Worm (Caenorhabditis elegans) whole organism, L1 larva: ENCODE data around the gene smc-6.

Experiments used
- C34B4.2 ChIP-seq: sonication (generic microtip); optimal IDR thresholded peaks from 2 replicates; lab custom pipeline; 2017; ENCODE audit warnings: mild to moderate bottlenecking, missing genetic modification characterization, missing compliant biosample characterization
- ceh-82 ChIP-seq, 3 experiments: fragments of 150-350 bp in 1 of 3; sonication (generic microtip) in 2 of 3; optimal IDR thresholded peaks; 2 replicates each; lab custom pipeline; 2014 to 2017; ENCODE audit warnings: missing biosample characterization in 3 of 3, missing genetic modification characterization in 3 of 3
- egl-27 ChIP-seq, 2 experiments: fragments of 150-350 bp in 1 of 2; sonication (generic microtip); optimal IDR thresholded peaks; 3 replicates each; lab custom pipeline; 2017 to 2018; ENCODE audit warnings: missing biosample characterization in 2 of 2, missing genetic modification characterization in 2 of 2, missing genetic modification reagents in 2 of 2
- ets-5 ChIP-seq: fragments of 200-800 bp; sonication (Bioruptor generic); IDR thresholded peaks from 2 replicates; pipeline ENCODE4 v1.3.6; 2022; ENCODE audit warnings: missing genetic modification characterization, missing compliant biosample characterization
- fkh-10 ChIP-seq: sonication (generic microtip); optimal IDR thresholded peaks from 2 replicates; lab custom pipeline; 2017; ENCODE audit warnings: missing biosample characterization, missing genetic modification reagents, missing genetic modification characterization
- lin-13 ChIP-seq: fragments of 150-350 bp; optimal IDR thresholded peaks from 2 replicates; lab custom pipeline; 2014; ENCODE audit warnings: missing biosample characterization, missing genetic modification reagents, missing genetic modification characterization
- lin-39 ChIP-seq: fragments of 150-350 bp; optimal IDR thresholded peaks from 2 replicates; lab custom pipeline; 2014; ENCODE audit warnings: missing biosample characterization, missing genetic modification reagents, missing genetic modification characterization
- nhr-12 ChIP-seq: sonication (generic microtip); optimal IDR thresholded peaks from 2 replicates; lab custom pipeline; 2017; ENCODE audit warnings: missing biosample characterization, missing genetic modification characterization
- nhr-76 ChIP-seq: sonication (generic microtip); optimal IDR thresholded peaks from 2 replicates; lab custom pipeline; 2017; ENCODE audit warnings: missing biosample characterization, missing genetic modification characterization
- pqm-1 ChIP-seq: sonication (generic microtip); optimal IDR thresholded peaks from 3 replicates; lab custom pipeline; 2017; ENCODE audit warnings: missing biosample characterization, missing genetic modification characterization
- tlp-1 ChIP-seq: fragments of 150-350 bp; optimal IDR thresholded peaks from 2 replicates; lab custom pipeline; 2014; ENCODE audit warnings: missing biosample characterization, missing genetic modification characterization
- vab-15 ChIP-seq: sonication (generic microtip); optimal IDR thresholded peaks from 2 replicates; lab custom pipeline; 2017; ENCODE audit warnings: missing genotype, mild to moderate bottlenecking, missing genetic modification characterization, missing compliant biosample characterization
- ztf-11 ChIP-seq, 2 experiments: sonication (generic microtip); optimal IDR thresholded peaks; 2 replicates each; lab custom pipeline; 2016 to 2017; ENCODE audit warnings: missing genetic modification characterization in 2 of 2, missing biosample characterization in 1 of 2, missing compliant biosample characterization in 1 of 2

ce11 chrII:11545952-11546325 lies 32.6 kb upstream of the smc-6 start:
- TF ChIP-seq lin-39 (tag; lab: Kevin White, UChicago) = no peak
- TF ChIP-seq C34B4.2 (tag; lab: Kevin White, UChicago) = no peak
- TF ChIP-seq lin-13 = no peak
- TF ChIP-seq vab-15 (tag; lab: Kevin White, UChicago) = no peak
- no peak for TF ChIP-seq ceh-82 (tag; optimal IDR thresholded peaks at IDR 0.05; lab: Kevin White, UChicago)
- no peak for TF ChIP-seq pqm-1 (tag; lab: Kevin White, UChicago)
- TF ChIP-seq ets-5 (GFP tag; lab: Robert Waterston, UW) = no peak
- no peak for TF ChIP-seq tlp-1 (tag; lab: Kevin White, UChicago)
- no peak for TF ChIP-seq fkh-10 (GFP tag; lab: Kevin White, UChicago)
- no peak for TF ChIP-seq ztf-11 (tag; optimal IDR thresholded peaks at IDR 0.05; lab: Kevin White, UChicago)
- no peak for TF ChIP-seq nhr-12 (tag; lab: Kevin White, UChicago)
- TF ChIP-seq nhr-76 = no peak
- no peak for TF ChIP-seq egl-27 (tag; optimal IDR thresholded peaks at IDR 0.05; lab: Kevin White, UChicago)
